Fruit fly (Drosophila melanogaster) whole organism, embryonic: Measurements from ENCODE around the gene zye.
A peak's percentile ranks its signal among the peaks of the same experiment; 100 is the strongest.

Experiments
- Bdp1 ChIP-seq: fragments of 200-800 bp; sonication (Bioruptor generic); optimal IDR thresholded peaks from 3 replicates; lab custom pipeline; 2016; ENCODE audit warnings: missing biosample characterization, missing genetic modification characterization
- CG10147 ChIP-seq: fragments of 200-800 bp; sonication (Bioruptor generic); optimal IDR thresholded peaks from 2 replicates; lab custom pipeline; 2019; ENCODE audit warnings: missing biosample characterization, mild to moderate bottlenecking, missing genetic modification characterization, moderate library complexity
- CG11456 ChIP-seq: fragments of 200-800 bp; sonication (Bioruptor generic); IDR thresholded peaks from 3 replicates; pipeline ENCODE4 v1.3.6; 2022; ENCODE audit warnings: missing biosample characterization, missing genetic modification characterization
- CG11723 ChIP-seq: fragments of 200-800 bp; sonication (Bioruptor generic); optimal IDR thresholded peaks from 2 replicates; lab custom pipeline; 2017; ENCODE audit warnings: missing biosample characterization, mild to moderate bottlenecking, missing genetic modification characterization
- CG13424 ChIP-seq: fragments of 200-800 bp; sonication (Bioruptor generic); optimal IDR thresholded peaks from 2 replicates; lab custom pipeline; 2019; ENCODE audit warnings: missing biosample characterization, mild to moderate bottlenecking, missing genetic modification characterization, moderate library complexity
- CG13775 ChIP-seq: fragments of 200-800 bp; sonication (Bioruptor generic); optimal IDR thresholded peaks from 3 replicates; lab custom pipeline; 2017; ENCODE audit warnings: missing biosample characterization, mild to moderate bottlenecking, missing genetic modification characterization
- CG13894 ChIP-seq: fragments of 200-800 bp; sonication (Bioruptor generic); optimal IDR thresholded peaks from 3 replicates; lab custom pipeline; 2018; ENCODE audit warnings: missing biosample characterization, mild to moderate bottlenecking, missing genetic modification characterization, moderate library complexity
- CG18011 ChIP-seq: fragments of 200-800 bp; sonication (Bioruptor generic); optimal IDR thresholded peaks from 2 replicates; lab custom pipeline; 2017; ENCODE audit warnings: missing biosample characterization, missing genetic modification characterization, mild to moderate bottlenecking, moderate library complexity, missing genotype
- CG1832 ChIP-seq: fragments of 200-800 bp; sonication (Bioruptor generic); optimal IDR thresholded peaks from 2 replicates; lab custom pipeline; 2017; ENCODE audit warnings: missing biosample characterization, mild to moderate bottlenecking, missing genetic modification characterization, inconsistent platforms
- CG31224 ChIP-seq: fragments of 200-800 bp; sonication (Bioruptor generic); IDR thresholded peaks from 2 replicates; pipeline ENCODE4 v1.3.6; 2022; ENCODE audit warnings: missing biosample characterization, missing genetic modification characterization
- CG3163 ChIP-seq: fragments of 200-800 bp; sonication (Bioruptor generic); optimal IDR thresholded peaks from 3 replicates; lab custom pipeline; 2016; ENCODE audit warnings: missing biosample characterization, missing genetic modification characterization
- CG33557 ChIP-seq: fragments of 200-800 bp; sonication (Bioruptor generic); optimal IDR thresholded peaks from 2 replicates; lab custom pipeline; 2019; ENCODE audit warnings: missing biosample characterization, mild to moderate bottlenecking, missing genetic modification characterization, moderate library complexity
- CG3847 ChIP-seq: fragments of 200-800 bp; sonication (Bioruptor generic); IDR thresholded peaks from 2 replicates; pipeline ENCODE4 v1.3.6; 2022; ENCODE audit warnings: missing biosample characterization, missing genetic modification characterization
- CG4328 ChIP-seq: fragments of 200-800 bp; sonication (Bioruptor generic); optimal IDR thresholded peaks from 3 replicates; lab custom pipeline; 2017; ENCODE audit warnings: missing biosample characterization, missing genetic modification reagents, missing genetic modification characterization
- CG4820 ChIP-seq: fragments of 200-800 bp; sonication (Bioruptor generic); optimal IDR thresholded peaks from 3 replicates; lab custom pipeline; 2016; ENCODE audit warnings: missing biosample characterization, missing genetic modification characterization
- CG6791 ChIP-seq: fragments of 200-800 bp; sonication (Bioruptor generic); IDR thresholded peaks from 3 replicates; pipeline ENCODE4 v1.3.6; 2022; ENCODE audit warnings: missing biosample characterization, missing genetic modification characterization; ENCODE audit not compliant: partially characterized antibody
- CG7786 ChIP-seq: fragments of 200-800 bp; sonication (Bioruptor generic); optimal IDR thresholded peaks from 2 replicates; lab custom pipeline; 2016; ENCODE audit warnings: missing biosample characterization, missing genetic modification characterization
- CG7963 ChIP-seq: fragments of 200-800 bp; sonication (Bioruptor generic); IDR thresholded peaks from 3 replicates; pipeline ENCODE4 v1.3.6; 2022; ENCODE audit warnings: missing biosample characterization, missing genetic modification characterization; ENCODE audit not compliant: partially characterized antibody
- CG8478 ChIP-seq: fragments of >200 bp; optimal IDR thresholded peaks from 2 replicates; lab custom pipeline; 2018
- CG9215 ChIP-seq: fragments of 200-800 bp; sonication (Bioruptor generic); IDR thresholded peaks from 2 replicates; pipeline ENCODE4 v1.3.6; 2022; ENCODE audit warnings: missing biosample characterization, missing genetic modification characterization
- Camta ChIP-seq: fragments of 200-800 bp; sonication (Bioruptor generic); optimal IDR thresholded peaks from 2 replicates; lab custom pipeline; 2016; ENCODE audit warnings: missing biosample characterization, missing genetic modification characterization
- D ChIP-seq, 2 experiments: fragments of 200-800 bp in 1 of 2; fragments of >200 bp in 1 of 2; sonication (Bioruptor generic) in 1 of 2; optimal IDR thresholded peaks; 2 replicates in 1 of 2; 3 replicates in 1 of 2; lab custom pipeline; 2017; ENCODE audit warnings: mild to moderate bottlenecking in 1 of 2, missing biosample characterization in 1 of 2, missing genetic modification characterization in 1 of 2, missing genetic modification reagents in 1 of 2
- Fer1 ChIP-seq: fragments of 200-800 bp; sonication (Bioruptor generic); optimal IDR thresholded peaks from 2 replicates; lab custom pipeline; 2017; ENCODE audit warnings: missing biosample characterization, mild to moderate bottlenecking, missing genetic modification characterization
- H15 ChIP-seq: fragments of 200-800 bp; sonication (Bioruptor generic); IDR thresholded peaks from 3 replicates; pipeline ENCODE4 v1.3.6; 2022; ENCODE audit warnings: missing biosample characterization, missing genetic modification characterization
- HmgZ ChIP-seq: fragments of 200-800 bp; sonication (Bioruptor generic); optimal IDR thresholded peaks from 2 replicates; lab custom pipeline; 2018; ENCODE audit warnings: missing biosample characterization, mild to moderate bottlenecking, missing genetic modification characterization
- Hmx ChIP-seq: fragments of 200-800 bp; sonication (Bioruptor generic); optimal IDR thresholded peaks from 2 replicates; lab custom pipeline; 2016; ENCODE audit warnings: missing biosample characterization, missing genetic modification characterization
- Med ChIP-seq: fragments of 200-800 bp; sonication (Bioruptor generic); peaks from one replicate; lab custom pipeline; 2016; ENCODE audit warnings: missing biosample characterization, missing genetic modification characterization, mild to moderate bottlenecking, inconsistent platforms, moderate library complexity
- Opbp ChIP-seq: fragments of 200-800 bp; sonication (Bioruptor generic); IDR thresholded peaks from 3 replicates; pipeline ENCODE4 v1.3.6; 2022; ENCODE audit warnings: missing biosample characterization, missing genetic modification characterization; ENCODE audit not compliant: partially characterized antibody
- Rfx ChIP-seq: fragments of 200-800 bp; sonication (Bioruptor generic); IDR thresholded peaks from 2 replicates; pipeline ENCODE4 v1.3.6; 2022; ENCODE audit warnings: missing biosample characterization, missing genetic modification characterization
- bcd ChIP-seq: fragments of 200-800 bp; sonication (Bioruptor generic); optimal IDR thresholded peaks from 2 replicates; lab custom pipeline; 2017; ENCODE audit warnings: missing biosample characterization, mild to moderate bottlenecking, missing genetic modification characterization
- cg ChIP-seq: fragments of 200-800 bp; sonication (Bioruptor generic); optimal IDR thresholded peaks from 3 replicates; lab custom pipeline; 2019; ENCODE audit warnings: missing biosample characterization, mild to moderate bottlenecking, missing genetic modification characterization, moderate library complexity
- dan ChIP-seq: fragments of 200-800 bp; sonication (Bioruptor generic); IDR thresholded peaks from 2 replicates; pipeline ENCODE4 v1.3.6; 2022; ENCODE audit warnings: missing biosample characterization, missing genetic modification characterization
- dati ChIP-seq: fragments of 200-800 bp; sonication (Bioruptor generic); IDR thresholded peaks from 2 replicates; pipeline ENCODE4 v1.3.6; 2022; ENCODE audit warnings: missing biosample characterization, missing genetic modification characterization
- hbn ChIP-seq: fragments of 200-800 bp; sonication (Bioruptor generic); IDR thresholded peaks from 2 replicates; pipeline ENCODE4 v1.3.6; 2022; ENCODE audit warnings: missing biosample characterization, missing genetic modification characterization; ENCODE audit not compliant: partially characterized antibody
- kni ChIP-seq: fragments of 200-800 bp; sonication (Bioruptor generic); optimal IDR thresholded peaks from 3 replicates; lab custom pipeline; 2017; ENCODE audit warnings: mild to moderate bottlenecking, missing biosample characterization, missing genetic modification reagents, missing genetic modification characterization
- nerfin-1 ChIP-seq: fragments of 200-800 bp; sonication (Bioruptor generic); optimal IDR thresholded peaks from 3 replicates; lab custom pipeline; 2019; ENCODE audit warnings: missing biosample characterization, mild to moderate bottlenecking, missing genetic modification characterization, moderate library complexity
- onecut ChIP-seq: fragments of 200-800 bp; sonication (Bioruptor generic); IDR thresholded peaks from 2 replicates; pipeline ENCODE4 v1.3.6; 2022; ENCODE audit warnings: missing biosample characterization, missing genetic modification characterization
- p53 ChIP-seq: fragments of 200-800 bp; sonication (Bioruptor generic); optimal IDR thresholded peaks from 2 replicates; lab custom pipeline; 2016; ENCODE audit warnings: missing biosample characterization, missing genetic modification characterization
- pfk ChIP-seq: fragments of 200-800 bp; sonication (Bioruptor generic); optimal IDR thresholded peaks from 2 replicates; lab custom pipeline; 2018; ENCODE audit warnings: missing biosample characterization, mild to moderate bottlenecking, missing genetic modification characterization, moderate library complexity
- pum ChIP-seq: fragments of 200-800 bp; sonication (Bioruptor generic); optimal IDR thresholded peaks from 2 replicates; lab custom pipeline; 2016; ENCODE audit warnings: missing biosample characterization, missing genetic modification characterization
- schlank ChIP-seq: fragments of 200-800 bp; sonication (Bioruptor generic); optimal IDR thresholded peaks from 2 replicates; lab custom pipeline; 2018; ENCODE audit warnings: missing biosample characterization, mild to moderate bottlenecking, missing genetic modification characterization
- sim ChIP-seq: fragments of 200-800 bp; sonication (Bioruptor generic); IDR thresholded peaks from 2 replicates; pipeline ENCODE4 v1.3.6; 2022; ENCODE audit warnings: missing biosample characterization, missing genetic modification characterization
- tx ChIP-seq: fragments of 200-800 bp; sonication (Bioruptor generic); optimal IDR thresholded peaks from 2 replicates; lab custom pipeline; 2016; ENCODE audit warnings: missing biosample characterization, missing genetic modification characterization
- z ChIP-seq: fragments of 200-800 bp; sonication (Bioruptor generic); IDR thresholded peaks from 3 replicates; pipeline ENCODE4 v1.3.6; 2022; ENCODE audit warnings: missing biosample characterization, missing genetic modification characterization

zye gene

dm6 chr3L:20375878-20376563 is 37.4 kb upstream of the zye start, which contains the start of the genes Ide and RhoBTB (continued):
- TF ChIP-seq HmgZ (tag; lab: Kevin White, UChicago) (peak; percentile 72), CG1832 (GFP tag; lab: Kevin White, UChicago) (no peak), CG7786 (GFP tag; lab: Kevin White, UChicago) (peak; percentile 90)

dm6 chr3L:20376564-20376920 is 36.9 kb upstream of the zye start:
- TF ChIP-seq nerfin-1 (peak; percentile 45), onecut (peak; percentile 73), Fer1 (no peak), HmgZ (tag; lab: Kevin White, UChicago) (no peak), cg (peak; percentile 5)
- TF ChIP-seq, all 482 proteins: peak for 3

dm6 chr3L:20379496-20379895 is 33.9 kb upstream of the zye start:
- TF ChIP-seq CG7963 (GFP tag; lab: Robert Waterston, UW) (0 out of 3 replicates have a peak, but pooled peaks have one; percentile 6), CG3163 (GFP tag; lab: Kevin White, UChicago) (no peak), Camta (GFP tag; lab: Kevin White, UChicago) (no peak), Med (GFP tag; lab: Kevin White, UChicago) (peak; percentile 52), CG8478 (lab: Kevin White, UChicago) (peak; percentile 55), CG4328 (GFP tag; lab: Kevin White, UChicago) (no peak), sim (no peak), z (0 out of 3 replicates have a peak, but pooled peaks have one; percentile 26), CG33557 (GFP tag; lab: Kevin White, UChicago) (no peak), CG6791 (GFP tag; lab: Robert Waterston, UW) (0 out of 3 replicates have a peak, but pooled peaks have one; percentile 11), schlank (no peak), CG4820 (GFP tag; lab: Kevin White, UChicago) (no peak)

- no peak for TF ChIP-seq Bdp1 (GFP tag; lab: Kevin White, UChicago)
- peak; percentile 32 for TF ChIP-seq kni (GFP tag; lab: Kevin White, UChicago)
- no peak for TF ChIP-seq CG11723
- TF ChIP-seq dati (GFP tag; lab: Robert Waterston, UW): no peak
- TF ChIP-seq D (optimal IDR thresholded peaks at IDR 0.05; lab: Kevin White, UChicago): no peak
- TF ChIP-seq D (GFP tag; optimal IDR thresholded peaks at IDR 0.05; lab: Kevin White, UChicago): peak; percentile 41
- TF ChIP-seq CG10147 (GFP tag; lab: Kevin White, UChicago): peak; percentile 36
- TF ChIP-seq Rfx: peak; percentile 64
- peak; percentile 65 for TF ChIP-seq bcd (GFP tag; lab: Kevin White, UChicago)
- TF ChIP-seq H15 (GFP tag; lab: Robert Waterston, UW): no peak
- TF ChIP-seq tx: peak; percentile 0
- no peak for TF ChIP-seq CG9215 (GFP tag; lab: Robert Waterston, UW)
- TF ChIP-seq CG18011 (GFP tag; lab: Kevin White, UChicago): peak; percentile 22
- TF ChIP-seq pfk: no peak
- peak; percentile 63 for TF ChIP-seq CG13894 (tag; lab: Kevin White, UChicago)
- TF ChIP-seq pum (GFP tag; lab: Kevin White, UChicago): peak; percentile 14
- peak; percentile 56 for TF ChIP-seq CG3847 (GFP tag; lab: Robert Waterston, UW)
- peak; percentile 38; the same call in 1 of the 2 replicates for TF ChIP-seq hbn (GFP tag; lab: Robert Waterston, UW)
- TF ChIP-seq Hmx (GFP tag; lab: Kevin White, UChicago): peak; percentile 11
- no peak for TF ChIP-seq CG31224
- TF ChIP-seq dan (GFP tag; lab: Robert Waterston, UW): no peak
- peak; percentile 69 for TF ChIP-seq CG13424 (tag; lab: Kevin White, UChicago)
- no peak for TF ChIP-seq p53 (GFP tag; lab: Kevin White, UChicago)
- no peak for TF ChIP-seq Opbp (GFP tag; lab: Robert Waterston, UW)
- no peak for TF ChIP-seq CG11456 (GFP tag; lab: Robert Waterston, UW)
- peak; percentile 75 for TF ChIP-seq CG13775 (GFP tag; lab: Kevin White, UChicago)
These were observed 29.2 kb upstream of the zye start, which contains the start of the genes CG5498 and fbl for dm6 chr3L:20384086-20384810. TSS of gene CG5498 (minus strand) at chr3L:20384109. TSS of gene fbl (plus strand) at chr3L:20384429.
